Worm (Caenorhabditis elegans) whole organism, midembryonic: Measurements from ENCODE around the gene nlp-29.

Source experiments
- T22C8.4 ChIP-seq: fragments of 200-800 bp; sonication (Bioruptor generic); IDR thresholded peaks from 2 replicates; pipeline ENCODE4 v1.3.6; 2022; ENCODE audit warnings: missing genetic modification characterization, missing compliant biosample characterization
- flt-1 ChIP-seq: fragments of 200-800 bp; sonication (Bioruptor generic); IDR thresholded peaks from 2 replicates; pipeline ENCODE4 v1.3.6; 2022; ENCODE audit warnings: missing genetic modification characterization, missing compliant biosample characterization
- klf-2 ChIP-seq: fragments of 200-800 bp; sonication (Bioruptor generic); conservative IDR thresholded peaks from 2 replicates; pipeline ENCODE4 v1.3.6; 2022; ENCODE audit warnings: missing genetic modification reagents, missing genetic modification characterization, missing compliant biosample characterization
- med-1 ChIP-seq: sonication (generic microtip); optimal IDR thresholded peaks from 2 replicates; lab custom pipeline; 2017; ENCODE audit warnings: missing genetic modification characterization, mild to moderate bottlenecking, missing compliant biosample characterization, antibody characterized with exemption, missing genetic modification reagents; ENCODE audit not compliant: insufficient read depth

- TF ChIP-seq med-1 (GFP tag; lab: Kevin White, UChicago) (no peak), flt-1 (no peak), klf-2 (no peak), T22C8.4 (GFP tag; lab: Robert Waterston, UW) (no peak)
Observed at ce11 chrV:3992334-3992733, 8.1 kb downstream of the nlp-29 start.
